Fruit fly (Drosophila melanogaster): Measurements from ENCODE around the gene CG45011.

DNA sequence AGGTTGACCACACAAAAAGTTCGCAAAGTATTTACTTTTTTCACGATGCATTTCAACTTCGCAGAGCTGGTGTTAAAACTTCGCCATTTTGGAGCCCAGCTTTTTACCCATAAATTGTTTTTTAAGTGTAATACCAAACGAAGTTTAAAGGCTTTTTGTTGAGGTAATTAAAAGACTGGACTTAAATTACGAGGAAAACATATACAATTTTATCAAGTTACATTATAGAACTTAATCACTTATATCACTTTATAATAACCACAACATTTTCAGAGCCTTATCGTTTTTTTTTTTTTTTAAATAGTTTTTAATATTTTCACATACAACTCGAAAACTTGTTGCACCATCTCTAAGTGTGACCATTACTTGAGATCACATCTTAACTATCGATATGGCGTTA, 45.9 kb upstream of the CG45011 start, which contains the start of gene CG14931:
- TF ChIP-seq h (optimal IDR thresholded peaks at IDR 0.05) (no peak), Sin3A (optimal IDR thresholded peaks at IDR 0.05) (no peak), ttk (optimal IDR thresholded peaks at IDR 0.05) (no peak), psq (optimal IDR thresholded peaks at IDR 0.05) (no peak)

Data from Kc167 (cell line).